Worm (Caenorhabditis elegans): ENCODE results near the gene let-70.

Gene let-70

DNA sequence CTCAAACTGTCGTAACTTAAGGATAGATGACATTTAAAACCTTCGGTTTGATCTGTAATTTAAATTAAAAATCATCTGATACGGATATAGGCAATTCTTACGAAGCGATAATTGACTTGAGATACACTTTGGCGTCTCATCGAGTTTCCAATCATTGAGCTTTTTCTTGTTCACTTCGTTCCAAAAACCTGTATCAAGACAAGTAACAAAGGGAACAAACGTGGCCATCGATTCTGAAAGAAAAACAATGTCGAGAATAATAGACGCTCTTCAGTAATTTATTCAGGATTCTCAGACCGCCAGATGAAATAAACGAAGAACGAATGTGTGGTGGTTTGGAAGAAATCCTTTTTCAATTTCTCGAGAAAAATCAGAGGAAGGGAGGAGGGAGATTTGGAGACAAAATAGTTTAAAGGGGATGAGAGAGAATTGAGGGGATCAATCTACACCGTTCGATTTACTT lies 1.2 kb downstream of the let-70 start, which contains the start of gene atg-7 (continued):
- no peak for TF ChIP-seq F44E2.7 (GFP tag; IDR thresholded peaks at IDR 0.05)
- TF ChIP-seq Y5F2A.4 (GFP tag; optimal IDR thresholded peaks at IDR 0.05): no peak
- TF ChIP-seq nhr-102 (tag; optimal IDR thresholded peaks at IDR 0.05): peak; percentile 17
- TF ChIP-seq arid-1 (GFP tag; conservative IDR thresholded peaks at IDR 0.05): no peak
- peak; percentile 23; the same call in 1 of the 2 replicates for TF ChIP-seq php-3 (GFP tag; IDR thresholded peaks at IDR 0.05)
- TF ChIP-seq F10B5.3 (tag; optimal IDR thresholded peaks at IDR 0.05): no peak
- TF ChIP-seq gei-8 (GFP tag; optimal IDR thresholded peaks at IDR 0.05): peak; percentile 25
- no peak for TF ChIP-seq Y48G9A.11 (GFP tag; IDR thresholded peaks at IDR 0.05)
- peak in 1 of 2 experiments; percentile 77 for TF ChIP-seq unc-62 (GFP tag; optimal IDR thresholded peaks at IDR 0.05 in 1 of 2)
- TF ChIP-seq unc-62 (tag; optimal IDR thresholded peaks at IDR 0.05): no peak
- TF ChIP-seq ces-1 (GFP tag; optimal IDR thresholded peaks at IDR 0.05): no peak
- no peak for TF ChIP-seq fos-1 (tag; optimal IDR thresholded peaks at IDR 0.05)
- TF ChIP-seq aha-1 (tag): no peak
- no peak for TF ChIP-seq vab-7 (GFP tag; IDR thresholded peaks at IDR 0.05)
- no peak for TF ChIP-seq egl-43 (GFP tag; IDR thresholded peaks at IDR 0.05)
- TF ChIP-seq ceh-44 (GFP tag; IDR thresholded peaks at IDR 0.05): no peak
- TF ChIP-seq ztf-11 (tag; optimal IDR thresholded peaks at IDR 0.05): no peak
- no peak for TF ChIP-seq lin-39 (tag; optimal IDR thresholded peaks at IDR 0.05)
- no peak for TF ChIP-seq F26F4.8 (GFP tag; conservative IDR thresholded peaks at IDR 0.05)
- TF ChIP-seq zip-11 (GFP tag; IDR thresholded peaks at IDR 0.05): no peak
- TF ChIP-seq lin-38 (GFP tag; IDR thresholded peaks at IDR 0.05): 0 out of 2 replicates have a peak, but pooled peaks have one; percentile 24
- TF ChIP-seq ZK546.5 (tag; optimal IDR thresholded peaks at IDR 0.05): no peak
- TF ChIP-seq T26A8.4 (GFP tag; IDR thresholded peaks at IDR 0.05): peak; percentile 71
- TF ChIP-seq aly-2 (tag; optimal IDR thresholded peaks at IDR 0.05): no peak
- TF ChIP-seq T20F7.1 (GFP tag; optimal IDR thresholded peaks at IDR 0.05): no peak
- no peak for TF ChIP-seq daf-19 (GFP tag; conservative IDR thresholded peaks at IDR 0.05)
- peak in 1 of 2 experiments; percentile 5 for TF ChIP-seq mdl-1 (tag; optimal IDR thresholded peaks at IDR 0.05)
- peak; percentile 70 for TF ChIP-seq spr-3 (GFP tag; optimal IDR thresholded peaks at IDR 0.05)
- TF ChIP-seq skn-1 (tag; optimal IDR thresholded peaks at IDR 0.05): no peak
- no peak for TF ChIP-seq dmd-9 (GFP tag; IDR thresholded peaks at IDR 0.05)
- TF ChIP-seq zag-1 (tag; optimal IDR thresholded peaks at IDR 0.05): no peak
- TF ChIP-seq ctbp-1 (GFP tag; IDR thresholded peaks at IDR 0.05): 0 out of 2 replicates have a peak, but pooled peaks have one; percentile 25
- TF ChIP-seq hif-1 (tag; optimal IDR thresholded peaks at IDR 0.05): peak in 1 of 2 experiments; percentile 10
- no peak for TF ChIP-seq Y105C5A.15 (GFP tag; IDR thresholded peaks at IDR 0.05)
- no peak for TF ChIP-seq lin-1 (GFP tag; IDR thresholded peaks at IDR 0.05)
- TF ChIP-seq daf-16 (GFP tag; optimal IDR thresholded peaks at IDR 0.05): no peak
- peak; percentile 51 for TF ChIP-seq daf-16 (tag; optimal IDR thresholded peaks at IDR 0.05)
- no peak for TF ChIP-seq attf-4 (tag; optimal IDR thresholded peaks at IDR 0.05)
- no peak for TF ChIP-seq nhr-10 (tag; optimal IDR thresholded peaks at IDR 0.05)
- TF ChIP-seq jun-1 (tag; optimal IDR thresholded peaks at IDR 0.05): no peak
- no peak for TF ChIP-seq ceh-32 (tag; optimal IDR thresholded peaks at IDR 0.05; ENCODE audit: poor library complexity)
- no peak for TF ChIP-seq nhr-111 (GFP tag; optimal IDR thresholded peaks at IDR 0.05)
- no peak for TF ChIP-seq tag-97 (GFP tag; IDR thresholded peaks at IDR 0.05)
- TF ChIP-seq unc-130 (GFP tag; optimal IDR thresholded peaks at IDR 0.05): no peak
- TF ChIP-seq nhr-42 (GFP tag; IDR thresholded peaks at IDR 0.05): no peak

All from whole organism, L4 larva.